Fruit fly (Drosophila melanogaster) whole organism, embryonic: Measurements from ENCODE around the gene CG18262.
A peak's percentile ranks its signal among the peaks of the same experiment; 100 is the strongest.

Experiments used
- Antp ChIP-seq: fragments of 200-800 bp; sonication (Bioruptor generic); optimal IDR thresholded peaks from 3 replicates; lab custom pipeline; 2016; ENCODE audit warnings: missing biosample characterization, missing genetic modification characterization
- CG1024 ChIP-seq: fragments of 200-800 bp; sonication (Bioruptor generic); IDR thresholded peaks from 2 replicates; pipeline ENCODE4 v1.3.6; 2022; ENCODE audit warnings: missing biosample characterization, missing genetic modification characterization
- CG10366 ChIP-seq: fragments of 200-800 bp; sonication (Bioruptor generic); IDR thresholded peaks from 2 replicates; pipeline ENCODE4 v1.3.6; 2022; ENCODE audit warnings: missing biosample characterization, missing genetic modification characterization
- CG11723 ChIP-seq: fragments of 200-800 bp; sonication (Bioruptor generic); optimal IDR thresholded peaks from 2 replicates; lab custom pipeline; 2017; ENCODE audit warnings: missing biosample characterization, mild to moderate bottlenecking, missing genetic modification characterization
- CG12219 ChIP-seq: fragments of 200-800 bp; sonication (Bioruptor generic); optimal IDR thresholded peaks from 3 replicates; lab custom pipeline; 2018; ENCODE audit warnings: missing biosample characterization, mild to moderate bottlenecking, missing genetic modification characterization
- CG13296 ChIP-seq: fragments of 200-800 bp; sonication (Bioruptor generic); optimal IDR thresholded peaks from 3 replicates; lab custom pipeline; 2018; ENCODE audit warnings: missing biosample characterization, mild to moderate bottlenecking, missing genetic modification characterization
- CG1647 ChIP-seq: fragments of 200-800 bp; sonication (Bioruptor generic); optimal IDR thresholded peaks from 3 replicates; lab custom pipeline; 2016; ENCODE audit warnings: missing biosample characterization, missing genetic modification characterization
- CG17361 ChIP-seq: fragments of 200-800 bp; sonication (Bioruptor generic); IDR thresholded peaks from 3 replicates; pipeline ENCODE4 v1.3.6; 2022; ENCODE audit warnings: missing biosample characterization, missing genetic modification characterization
- CG30403 ChIP-seq: fragments of 200-800 bp; sonication (Bioruptor generic); optimal IDR thresholded peaks from 3 replicates; lab custom pipeline; 2016; ENCODE audit warnings: missing biosample characterization, missing genetic modification characterization
- CG3065 ChIP-seq: fragments of 200-800 bp; sonication (Bioruptor generic); optimal IDR thresholded peaks from 2 replicates; lab custom pipeline; 2016; ENCODE audit warnings: missing biosample characterization, missing genetic modification characterization
- CG3847 ChIP-seq: fragments of 200-800 bp; sonication (Bioruptor generic); IDR thresholded peaks from 2 replicates; pipeline ENCODE4 v1.3.6; 2022; ENCODE audit warnings: missing biosample characterization, missing genetic modification characterization
- CG4424 ChIP-seq: fragments of 200-800 bp; sonication (Bioruptor generic); optimal IDR thresholded peaks from 3 replicates; lab custom pipeline; 2016; ENCODE audit warnings: missing biosample characterization, missing genetic modification characterization
- CG4617 ChIP-seq: fragments of 200-800 bp; sonication (Bioruptor generic); optimal IDR thresholded peaks from 3 replicates; lab custom pipeline; 2016; ENCODE audit warnings: missing biosample characterization, missing genetic modification characterization, borderline replicate concordance
- CG4820 ChIP-seq: fragments of 200-800 bp; sonication (Bioruptor generic); optimal IDR thresholded peaks from 3 replicates; lab custom pipeline; 2016; ENCODE audit warnings: missing biosample characterization, missing genetic modification characterization
- CG6683 ChIP-seq: fragments of 200-800 bp; sonication (Bioruptor generic); optimal IDR thresholded peaks from 2 replicates; lab custom pipeline; 2017; ENCODE audit warnings: missing biosample characterization, mild to moderate bottlenecking, missing genetic modification characterization, missing genetic modification reagents
- CG6689 ChIP-seq: fragments of 200-800 bp; sonication (Bioruptor generic); IDR thresholded peaks from 2 replicates; pipeline ENCODE4 v1.3.6; 2022; ENCODE audit warnings: missing biosample characterization, missing genetic modification characterization
- CG9215 ChIP-seq: fragments of 200-800 bp; sonication (Bioruptor generic); IDR thresholded peaks from 2 replicates; pipeline ENCODE4 v1.3.6; 2022; ENCODE audit warnings: missing biosample characterization, missing genetic modification characterization
- GATAe ChIP-seq: fragments of 200-800 bp; sonication (Bioruptor generic); conservative IDR thresholded peaks from 2 replicates; pipeline ENCODE4 v1.3.6; 2022; ENCODE audit warnings: missing biosample characterization, missing genetic modification characterization
- HmgD ChIP-seq: fragments of 200-800 bp; sonication (Bioruptor generic); optimal IDR thresholded peaks from 3 replicates; lab custom pipeline; 2016; ENCODE audit warnings: missing biosample characterization, missing genetic modification characterization
- Kr ChIP-seq: fragments of 200-800 bp; sonication (Bioruptor generic); optimal IDR thresholded peaks from 2 replicates; lab custom pipeline; 2017; ENCODE audit warnings: missing biosample characterization, mild to moderate bottlenecking, missing genetic modification characterization
- Myb ChIP-seq: fragments of 200-800 bp; sonication (Bioruptor generic); optimal IDR thresholded peaks from 2 replicates; lab custom pipeline; 2016; ENCODE audit warnings: missing biosample characterization, missing genetic modification characterization
- Ptx1 ChIP-seq: fragments of 200-800 bp; sonication (Bioruptor generic); IDR thresholded peaks from 2 replicates; pipeline ENCODE4 v1.3.6; 2022; ENCODE audit warnings: missing biosample characterization, missing genetic modification characterization
- Spps ChIP-seq: fragments of 200-800 bp; sonication (Bioruptor generic); optimal IDR thresholded peaks from 2 replicates; lab custom pipeline; 2018; ENCODE audit warnings: missing biosample characterization, mild to moderate bottlenecking, missing genetic modification characterization
- Xbp1 ChIP-seq: fragments of 200-800 bp; sonication (Bioruptor generic); optimal IDR thresholded peaks from 3 replicates; lab custom pipeline; 2016; ENCODE audit warnings: missing biosample characterization, mild to moderate bottlenecking, missing genetic modification characterization
- YL-1 ChIP-seq: fragments of 200-800 bp; sonication (Bioruptor generic); optimal IDR thresholded peaks from 3 replicates; lab custom pipeline; 2017; ENCODE audit warnings: missing biosample characterization, mild to moderate bottlenecking, missing genetic modification characterization
- ac ChIP-seq: fragments of 200-800 bp; sonication (Bioruptor generic); optimal IDR thresholded peaks from 3 replicates; lab custom pipeline; 2017; ENCODE audit warnings: missing biosample characterization, mild to moderate bottlenecking, missing genetic modification characterization
- al ChIP-seq: fragments of 200-800 bp; sonication (Bioruptor generic); IDR thresholded peaks from 2 replicates; pipeline ENCODE4 v1.3.6; 2022; ENCODE audit warnings: missing biosample characterization, missing genetic modification characterization
- btn ChIP-seq: fragments of 200-800 bp; sonication (Bioruptor generic); optimal IDR thresholded peaks from 2 replicates; lab custom pipeline; 2016; ENCODE audit warnings: missing biosample characterization, missing genetic modification characterization
- dpn ChIP-seq, 2 experiments: fragments of 200-800 bp; sonication (Bioruptor generic); optimal IDR thresholded peaks; 3 replicates each; lab custom pipeline; 2016; ENCODE audit warnings: missing biosample characterization in 2 of 2, missing genetic modification characterization in 2 of 2
- dysf ChIP-seq: fragments of 200-800 bp; sonication (Bioruptor generic); IDR thresholded peaks from 3 replicates; pipeline ENCODE4 v1.3.6; 2022; ENCODE audit warnings: missing biosample characterization, missing genetic modification characterization
- eyg ChIP-seq: fragments of 200-800 bp; sonication (Bioruptor generic); optimal IDR thresholded peaks from 3 replicates; lab custom pipeline; 2016; ENCODE audit warnings: missing biosample characterization, missing genetic modification characterization
- gcm ChIP-seq: fragments of 200-800 bp; sonication (Bioruptor generic); optimal IDR thresholded peaks from 2 replicates; lab custom pipeline; 2019; ENCODE audit warnings: missing biosample characterization, mild to moderate bottlenecking, missing genetic modification characterization, moderate library complexity
- h ChIP-seq: fragments of >200 bp; optimal IDR thresholded peaks from 2 replicates; lab custom pipeline; 2017
- hbn ChIP-seq: fragments of 200-800 bp; sonication (Bioruptor generic); IDR thresholded peaks from 2 replicates; pipeline ENCODE4 v1.3.6; 2022; ENCODE audit warnings: missing biosample characterization, missing genetic modification characterization; ENCODE audit not compliant: partially characterized antibody
- hkb ChIP-seq, 2 experiments: fragments of 200-800 bp in 1 of 2; fragments of >200 bp in 1 of 2; sonication (Bioruptor generic) in 1 of 2; IDR thresholded peaks in 1 of 2; optimal IDR thresholded peaks in 1 of 2; 2 replicates each; pipeline versions ENCODE4 v1.3.6 to Lab custom; 2017 to 2022; ENCODE audit warnings: missing biosample characterization in 1 of 2, missing genetic modification characterization in 1 of 2
- lbe ChIP-seq: fragments of 200-800 bp; sonication (Bioruptor generic); optimal IDR thresholded peaks from 2 replicates; lab custom pipeline; 2016; ENCODE audit warnings: missing biosample characterization, mild to moderate bottlenecking, missing genetic modification characterization
- mirr ChIP-seq: fragments of 200-800 bp; sonication (Bioruptor generic); optimal IDR thresholded peaks from 3 replicates; lab custom pipeline; 2018; ENCODE audit warnings: missing biosample characterization, mild to moderate bottlenecking, missing genetic modification characterization
- oc ChIP-seq: fragments of 200-800 bp; sonication (Bioruptor generic); optimal IDR thresholded peaks from 2 replicates; lab custom pipeline; 2018; ENCODE audit warnings: missing biosample characterization, mild to moderate bottlenecking, missing genetic modification characterization, moderate library complexity
- pnt ChIP-seq: fragments of 200-800 bp; sonication (Bioruptor generic); optimal IDR thresholded peaks from 3 replicates; lab custom pipeline; 2016; ENCODE audit warnings: missing biosample characterization, missing genetic modification characterization
- pum ChIP-seq: fragments of 200-800 bp; sonication (Bioruptor generic); optimal IDR thresholded peaks from 2 replicates; lab custom pipeline; 2016; ENCODE audit warnings: missing biosample characterization, missing genetic modification characterization
- ranshi ChIP-seq: fragments of 200-800 bp; sonication (Bioruptor generic); IDR thresholded peaks from 2 replicates; pipeline ENCODE4 v1.3.6; 2022; ENCODE audit warnings: missing biosample characterization, missing genetic modification characterization
- sens-2 ChIP-seq: fragments of 200-800 bp; sonication (Bioruptor generic); IDR thresholded peaks from 2 replicates; pipeline ENCODE4 v1.3.6; 2022; ENCODE audit warnings: missing biosample characterization, missing genetic modification characterization
- slbo ChIP-seq: fragments of 200-800 bp; sonication (Bioruptor generic); IDR thresholded peaks from 2 replicates; pipeline ENCODE4 v1.3.6; 2022; ENCODE audit warnings: missing biosample characterization, missing genetic modification characterization
- slou ChIP-seq: fragments of 200-800 bp; sonication (Bioruptor generic); optimal IDR thresholded peaks from 3 replicates; lab custom pipeline; 2016; ENCODE audit warnings: missing biosample characterization, missing genetic modification characterization
- sr ChIP-seq: fragments of 200-800 bp; sonication (Bioruptor generic); IDR thresholded peaks from 3 replicates; pipeline ENCODE4 v1.3.6; 2022; ENCODE audit warnings: missing biosample characterization, missing genetic modification characterization
- sug ChIP-seq: fragments of 200-800 bp; optimal IDR thresholded peaks from 2 replicates; lab custom pipeline; 2019; ENCODE audit warnings: missing biosample characterization, mild to moderate bottlenecking, missing genetic modification characterization, moderate library complexity
- toy ChIP-seq: fragments of 200-800 bp; sonication (Bioruptor generic); IDR thresholded peaks from 2 replicates; pipeline ENCODE4 v1.3.6; 2022; ENCODE audit warnings: missing biosample characterization, missing genetic modification characterization
- trem ChIP-seq: fragments of 200-800 bp; optimal IDR thresholded peaks from 3 replicates; lab custom pipeline; 2019; ENCODE audit warnings: missing biosample characterization, mild to moderate bottlenecking, missing genetic modification characterization, moderate library complexity
- trh ChIP-seq: fragments of 200-800 bp; sonication (Bioruptor generic); optimal IDR thresholded peaks from 2 replicates; lab custom pipeline; 2016; ENCODE audit warnings: missing biosample characterization, missing genetic modification characterization
- ttk ChIP-seq: fragments of 200-800 bp; sonication (Bioruptor generic); IDR thresholded peaks from 2 replicates; pipeline ENCODE4 v2.1.2; 2022; ENCODE audit warnings: missing biosample characterization, missing genetic modification characterization
- twi ChIP-seq: fragments of 200-800 bp; optimal IDR thresholded peaks from 2 replicates; lab custom pipeline; 2019; ENCODE audit warnings: missing biosample characterization, mild to moderate bottlenecking, missing genetic modification characterization, moderate library complexity
- wdn ChIP-seq: fragments of 200-800 bp; sonication (Bioruptor generic); IDR thresholded peaks from 2 replicates; pipeline ENCODE4 v1.3.6; 2022; ENCODE audit warnings: missing biosample characterization, missing genetic modification characterization

The CG18262 gene

DNA sequence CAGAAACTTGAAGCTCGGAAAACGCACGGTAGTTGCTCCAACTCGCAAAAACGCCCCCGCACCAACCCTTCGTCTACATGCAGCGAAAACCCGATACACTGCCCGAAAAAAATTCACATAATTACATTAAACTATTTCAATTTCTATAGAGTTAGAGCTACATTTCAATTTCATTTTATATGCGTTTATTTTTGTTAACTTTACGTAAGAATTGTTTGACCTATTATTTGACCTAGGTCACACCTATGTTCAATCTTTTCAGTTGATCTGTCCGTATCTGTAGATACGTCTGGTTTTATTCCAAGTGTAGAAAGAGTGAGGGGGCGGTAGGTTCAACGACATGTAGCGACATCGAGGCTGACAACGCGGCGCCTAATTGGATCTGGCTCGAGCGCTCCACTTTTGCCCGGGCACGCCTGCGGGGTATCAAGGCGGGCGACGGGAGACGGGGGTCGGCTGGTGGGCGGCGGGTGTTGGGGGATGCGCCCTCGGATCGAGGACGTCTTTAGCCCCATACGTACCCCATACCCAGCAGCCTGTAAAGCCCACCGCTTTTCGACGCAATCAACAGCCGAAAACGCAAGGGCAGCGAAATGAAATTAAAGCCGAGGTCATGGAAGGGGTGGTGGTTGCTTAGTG, 50.1 kb downstream of the CG18262 start (continued):
- TF ChIP-seq btn (GFP tag; lab: Kevin White, UChicago) (no peak), Myb (no peak), CG30403 (peak; percentile 36), wdn (GFP tag; lab: Robert Waterston, UW) (no peak), CG1647 (GFP tag; lab: Kevin White, UChicago) (no peak), ranshi (no peak), sens-2 (no peak), CG12219 (GFP tag; lab: Kevin White, UChicago) (no peak), dysf (GFP tag; lab: Robert Waterston, UW) (peak; percentile 50; the same call in 1 of the 3 replicates), pnt (GFP tag; lab: Kevin White, UChicago) (no peak), Antp (peak; percentile 4), ttk (GFP tag; lab: Robert Waterston, UW) (no peak), oc (tag; lab: Kevin White, UChicago) (no peak), h (lab: Kevin White, UChicago) (no peak), gcm (no peak), trh (no peak), GATAe (no peak), sr (GFP tag; lab: Robert Waterston, UW) (0 out of 3 replicates have a peak, but pooled peaks have one; percentile 23), lbe (GFP tag; lab: Kevin White, UChicago) (no peak), ac (GFP tag; lab: Kevin White, UChicago) (no peak), Xbp1 (peak; percentile 21), CG4424 (no peak), Kr (no peak), pum (GFP tag; lab: Kevin White, UChicago) (no peak), CG10366 (peak; percentile 24; the same call in 1 of the 2 replicates), mirr (GFP tag; lab: Kevin White, UChicago) (no peak), CG6689 (GFP tag; lab: Robert Waterston, UW) (0 out of 2 replicates have a peak, but pooled peaks have one; percentile 33), Ptx1 (GFP tag; lab: Robert Waterston, UW) (peak; percentile 38; the same call in 1 of the 2 replicates), HmgD (GFP tag; lab: Kevin White, UChicago) (no peak), eyg (GFP tag; lab: Kevin White, UChicago) (no peak), CG4617 (GFP tag; lab: Kevin White, UChicago) (no peak), hbn (GFP tag; lab: Robert Waterston, UW) (no peak), CG1024 (GFP tag; lab: Robert Waterston, UW) (no peak), toy (GFP tag; lab: Robert Waterston, UW) (no peak), CG3847 (GFP tag; lab: Robert Waterston, UW) (no peak), CG13296 (no peak), slbo (peak; percentile 45), CG9215 (GFP tag; lab: Robert Waterston, UW) (no peak), al (GFP tag; lab: Robert Waterston, UW) (no peak), hkb (optimal IDR thresholded peaks at IDR 0.05; lab: Kevin White, UChicago) (no peak), hkb (GFP tag; IDR thresholded peaks at IDR 0.05; lab: Robert Waterston, UW) (peak; percentile 50; the same call in 1 of the 2 replicates), sug (tag; lab: Kevin White, UChicago) (no peak), twi (tag; lab: Kevin White, UChicago) (no peak), CG4820 (GFP tag; lab: Kevin White, UChicago) (no peak), dpn (GFP tag; optimal IDR thresholded peaks at IDR 0.05; lab: Kevin White, UChicago) (no peak), Spps (tag; lab: Kevin White, UChicago) (no peak), YL-1 (GFP tag; lab: Kevin White, UChicago) (no peak), CG3065 (GFP tag; lab: Kevin White, UChicago) (no peak), CG17361 (0 out of 3 replicates have a peak, but pooled peaks have one; percentile 24), trem (tag; lab: Kevin White, UChicago) (no peak), CG6683 (GFP tag; lab: Kevin White, UChicago) (no peak), CG11723 (GFP tag; lab: Kevin White, UChicago) (no peak), slou (GFP tag; lab: Kevin White, UChicago) (no peak)
